Fruit fly (Drosophila melanogaster): ENCODE measurements around the gene beat-Vc.

dm6 chr3R:12803288-12803687, 20.3 kb upstream of the beat-Vc start:
- TF ChIP-seq CG8478 (optimal IDR thresholded peaks at IDR 0.05) (no peak), CTCF (optimal IDR thresholded peaks at IDR 0.05) (peak; percentile 43 to 57)

Data from S2 (cell line).